Worm (Caenorhabditis elegans) whole organism, L4 larva: Measurements from ENCODE around the gene B0524.2.

Source experiments
- D1046.2 ChIP-seq: fragments of 200-800 bp; sonication (Bioruptor generic); IDR thresholded peaks from 2 replicates; pipeline ENCODE4 v1.3.6; 2022; ENCODE audit warnings: missing genetic modification characterization, missing compliant biosample characterization
- F26F4.8 ChIP-seq: fragments of 200-800 bp; sonication (Bioruptor generic); conservative IDR thresholded peaks from 2 replicates; pipeline ENCODE4 v1.3.6; 2022; ENCODE audit warnings: missing genetic modification characterization, missing compliant biosample characterization
- F37D6.2 ChIP-seq: sonication (generic microtip); optimal IDR thresholded peaks from 2 replicates; lab custom pipeline; 2016; ENCODE audit warnings: mild to moderate bottlenecking, missing genetic modification characterization, missing compliant biosample characterization
- T20F7.1 ChIP-seq: fragments of 200-800 bp; sonication (Bioruptor generic); optimal IDR thresholded peaks from 2 replicates; lab custom pipeline; 2018; ENCODE audit warnings: mild to moderate bottlenecking, missing genetic modification characterization, missing compliant biosample characterization
- T26A8.4 ChIP-seq: fragments of 200-800 bp; sonication (Bioruptor generic); IDR thresholded peaks from 2 replicates; pipeline ENCODE4 v1.3.6; 2022; ENCODE audit warnings: missing genetic modification characterization, missing compliant biosample characterization
- Y75B8A.6 ChIP-seq: fragments of 200-800 bp; sonication (Bioruptor generic); IDR thresholded peaks from 2 replicates; pipeline ENCODE4 v1.3.6; 2022; ENCODE audit warnings: missing genetic modification reagents, missing genetic modification characterization, missing compliant biosample characterization
- aly-2 ChIP-seq: sonication (generic microtip); optimal IDR thresholded peaks from 2 replicates; lab custom pipeline; 2018; ENCODE audit warnings: missing biosample characterization, missing genetic modification characterization
- attf-4 ChIP-seq: sonication (generic microtip); optimal IDR thresholded peaks from 3 replicates; lab custom pipeline; 2017; ENCODE audit warnings: missing biosample characterization, missing genetic modification characterization
- ceh-20 ChIP-seq: fragments of 200-800 bp; sonication (Bioruptor generic); IDR thresholded peaks from 2 replicates; pipeline ENCODE4 v1.3.6; 2022; ENCODE audit warnings: missing genetic modification reagents, missing genetic modification characterization, missing compliant biosample characterization
- ceh-28 ChIP-seq: fragments of 150-350 bp; optimal IDR thresholded peaks from 2 replicates; lab custom pipeline; 2014; ENCODE audit warnings: missing biosample characterization, missing genetic modification reagents, missing genetic modification characterization
- ceh-32 ChIP-seq: sonication (generic microtip); optimal IDR thresholded peaks from 2 replicates; lab custom pipeline; 2016; ENCODE audit warnings: mild to moderate bottlenecking, missing genetic modification characterization, missing compliant biosample characterization; ENCODE audit not compliant: poor library complexity
- ces-1 ChIP-seq: fragments of 150-350 bp; sonication (generic microtip); optimal IDR thresholded peaks from 4 replicates; lab custom pipeline; 2014; ENCODE audit warnings: missing biosample characterization, missing genetic modification reagents, missing genetic modification characterization
- cey-2 ChIP-seq: sonication (generic microtip); optimal IDR thresholded peaks from 3 replicates; lab custom pipeline; 2017; ENCODE audit warnings: missing genetic modification characterization, mild to moderate bottlenecking, missing compliant biosample characterization, antibody characterized with exemption, borderline replicate concordance; ENCODE audit not compliant: insufficient read depth
- ctbp-1 ChIP-seq: fragments of 200-800 bp; sonication (Bioruptor generic); IDR thresholded peaks from 2 replicates; pipeline ENCODE4 v1.3.6; 2022; ENCODE audit warnings: missing genetic modification reagents, missing genetic modification characterization, missing compliant biosample characterization
- dmd-6 ChIP-seq: fragments of 200-800 bp; sonication (Bioruptor generic); IDR thresholded peaks from 2 replicates; pipeline ENCODE4 v1.3.6; 2022; ENCODE audit warnings: missing genetic modification reagents, missing genetic modification characterization, missing compliant biosample characterization
- dpl-1 ChIP-seq: fragments of 150-350 bp; optimal IDR thresholded peaks from 2 replicates; lab custom pipeline; 2014; ENCODE audit warnings: missing biosample characterization, missing genetic modification reagents, missing genetic modification characterization
- egl-27 ChIP-seq: sonication (generic microtip); optimal IDR thresholded peaks from 3 replicates; lab custom pipeline; 2017; ENCODE audit warnings: missing biosample characterization, missing genetic modification reagents, missing genetic modification characterization
- hif-1 ChIP-seq, 2 experiments: sonication (generic microtip); optimal IDR thresholded peaks; 2 replicates each; lab custom pipeline; 2016 to 2017; ENCODE audit warnings: missing compliant biosample characterization in 2 of 2, missing genetic modification characterization in 2 of 2, missing genetic modification reagents in 2 of 2, missing genotype in 2 of 2, mild to moderate bottlenecking in 1 of 2
- hlh-30 ChIP-seq: sonication (generic microtip); optimal IDR thresholded peaks from 2 replicates; lab custom pipeline; 2017; ENCODE audit warnings: antibody characterized with exemption, mild to moderate bottlenecking, missing genetic modification characterization, missing compliant biosample characterization; ENCODE audit not compliant: insufficient read depth
- lin-13 ChIP-seq: fragments of 150-350 bp; optimal IDR thresholded peaks from 2 replicates; lab custom pipeline; 2014; ENCODE audit warnings: missing biosample characterization, missing genetic modification reagents, missing genetic modification characterization
- lin-39 ChIP-seq: fragments of 150-350 bp; optimal IDR thresholded peaks from 2 replicates; lab custom pipeline; 2014; ENCODE audit warnings: missing biosample characterization, missing genetic modification reagents, missing genetic modification characterization
- mdt-29 ChIP-seq: fragments of 200-800 bp; sonication (Bioruptor generic); IDR thresholded peaks from 2 replicates; pipeline ENCODE4 v1.3.6; 2022; ENCODE audit warnings: missing genetic modification reagents, missing genetic modification characterization, missing compliant biosample characterization
- mep-1 ChIP-seq: fragments of 150-350 bp; sonication (generic microtip); optimal IDR thresholded peaks from 3 replicates; lab custom pipeline; 2014; ENCODE audit warnings: missing biosample characterization, missing genetic modification characterization
- mxl-2 ChIP-seq: fragments of 200-800 bp; sonication (Bioruptor generic); conservative IDR thresholded peaks from 2 replicates; pipeline ENCODE4 v1.3.6; 2022; ENCODE audit warnings: missing genetic modification reagents, missing genetic modification characterization, missing compliant biosample characterization
- nhr-102 ChIP-seq: sonication (generic microtip); optimal IDR thresholded peaks from 2 replicates; lab custom pipeline; 2016; ENCODE audit warnings: mild to moderate bottlenecking, missing genetic modification characterization, moderate library complexity, missing compliant biosample characterization
- nhr-11 ChIP-seq: fragments of 150-350 bp; optimal IDR thresholded peaks from 2 replicates; lab custom pipeline; 2014; ENCODE audit warnings: missing biosample characterization, missing genetic modification characterization
- nhr-111 ChIP-seq: fragments of 200-800 bp; sonication (Bioruptor generic); optimal IDR thresholded peaks from 2 replicates; lab custom pipeline; 2018; ENCODE audit warnings: mild to moderate bottlenecking, missing genetic modification characterization, missing compliant biosample characterization
- nhr-237 ChIP-seq: sonication (generic microtip); optimal IDR thresholded peaks from 2 replicates; lab custom pipeline; 2017; ENCODE audit warnings: missing biosample characterization, missing genetic modification characterization
- nhr-76 ChIP-seq: fragments of 150-350 bp; optimal IDR thresholded peaks from 2 replicates; lab custom pipeline; 2014; ENCODE audit warnings: missing biosample characterization, missing genetic modification characterization
- pha-4 ChIP-seq, 2 experiments: fragments of 150-350 bp in 1 of 2; fragments of 200-800 bp in 1 of 2; sonication (Bioruptor generic) in 1 of 2; IDR thresholded peaks in 1 of 2; optimal IDR thresholded peaks in 1 of 2; 2 replicates each; pipeline versions ENCODE4 v1.3.6 to Lab custom; 2014 to 2022; ENCODE audit warnings: missing genetic modification characterization in 2 of 2, missing genetic modification reagents in 2 of 2, missing biosample characterization in 1 of 2, missing compliant biosample characterization in 1 of 2
- pqm-1 ChIP-seq: sonication (generic microtip); optimal IDR thresholded peaks from 2 replicates; lab custom pipeline; 2017; ENCODE audit warnings: missing biosample characterization, missing genetic modification characterization
- rbr-2 ChIP-seq: sonication (generic microtip); optimal IDR thresholded peaks from 2 replicates; lab custom pipeline; 2016; ENCODE audit warnings: missing genotype, missing genetic modification characterization, missing compliant biosample characterization
- saeg-2 ChIP-seq: fragments of 200-800 bp; sonication (Bioruptor generic); IDR thresholded peaks from 2 replicates; pipeline ENCODE4 v1.3.6; 2022; ENCODE audit warnings: missing genetic modification reagents, missing genetic modification characterization, missing compliant biosample characterization
- set-16 ChIP-seq: fragments of 200-800 bp; sonication (Bioruptor generic); IDR thresholded peaks from 2 replicates; pipeline ENCODE4 v1.3.6; 2022; ENCODE audit warnings: missing genetic modification reagents, missing genetic modification characterization, missing compliant biosample characterization
- skn-1 ChIP-seq: fragments of 150-350 bp; optimal IDR thresholded peaks from 2 replicates; lab custom pipeline; 2014; ENCODE audit warnings: missing biosample characterization, missing genetic modification characterization
- snpc-1.2 ChIP-seq: fragments of 200-800 bp; sonication (Bioruptor generic); IDR thresholded peaks from 2 replicates; pipeline ENCODE4 v1.3.6; 2022; ENCODE audit warnings: missing genetic modification reagents, missing genetic modification characterization, missing compliant biosample characterization
- spr-1 ChIP-seq: sonication (generic microtip); optimal IDR thresholded peaks from 2 replicates; lab custom pipeline; 2016; ENCODE audit warnings: mild to moderate bottlenecking, missing genetic modification characterization, missing compliant biosample characterization
- unc-62 ChIP-seq, 3 experiments: fragments of 150-350 bp in 1 of 3; sonication (generic microtip); optimal IDR thresholded peaks in 2 of 3; peaks in 1 of 3; 1 replicate in 1 of 3; 2 replicates in 2 of 3; lab custom pipeline; 2014 to 2017; ENCODE audit warnings: missing biosample characterization in 3 of 3, missing genetic modification characterization in 3 of 3, missing genetic modification reagents in 3 of 3, missing genotype in 1 of 3
- vab-7 ChIP-seq: fragments of 200-800 bp; sonication (Bioruptor generic); IDR thresholded peaks from 2 replicates; pipeline ENCODE4 v1.3.6; 2022; ENCODE audit warnings: missing genetic modification reagents, missing genetic modification characterization, missing compliant biosample characterization
- zfp-3 ChIP-seq: fragments of 200-800 bp; sonication (Bioruptor generic); conservative IDR thresholded peaks from 2 replicates; pipeline ENCODE4 v1.3.6; 2022; ENCODE audit warnings: missing genetic modification reagents, missing genetic modification characterization, missing compliant biosample characterization
- ztf-7 ChIP-seq: fragments of 150-350 bp; optimal IDR thresholded peaks from 2 replicates; lab custom pipeline; 2014; ENCODE audit warnings: missing biosample characterization, missing genetic modification characterization

B0524.2 gene

DNA sequence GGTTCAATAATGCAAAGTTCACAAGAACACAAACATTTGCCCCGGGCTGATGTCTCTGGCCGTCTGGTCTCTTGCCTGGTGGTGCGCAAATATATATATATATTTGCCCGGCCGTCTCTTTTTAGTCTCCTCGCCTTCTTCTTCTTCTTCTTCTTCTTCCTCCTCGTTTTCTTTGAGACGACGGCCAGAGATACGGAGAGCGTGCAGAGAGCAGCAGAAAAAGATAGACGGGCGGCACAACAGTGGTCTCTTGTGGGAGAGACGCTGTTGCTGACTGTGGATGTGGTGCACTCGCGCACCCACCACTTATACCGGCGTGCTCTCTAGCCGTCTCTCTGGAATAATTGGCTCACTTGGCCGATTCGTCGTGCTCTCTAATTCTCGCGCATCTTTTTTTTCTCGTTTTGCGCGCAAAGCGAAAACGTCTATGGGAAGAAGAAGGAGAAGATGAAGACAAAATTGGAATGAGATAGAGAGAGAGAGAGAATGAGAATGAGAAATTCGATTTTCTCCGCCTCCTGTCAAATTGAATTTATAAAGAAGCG lies 27.4 kb downstream of the B0524.2 start (continued):
- TF ChIP-seq lin-13 (GFP tag; lab: Kevin White, UChicago) (peak; percentile 93), dmd-6 (peak; percentile 100), ztf-7 (tag; lab: Kevin White, UChicago) (peak; percentile 20), vab-7 (0 out of 2 replicates have a peak, but pooled peaks have one; percentile 21)

DNA sequence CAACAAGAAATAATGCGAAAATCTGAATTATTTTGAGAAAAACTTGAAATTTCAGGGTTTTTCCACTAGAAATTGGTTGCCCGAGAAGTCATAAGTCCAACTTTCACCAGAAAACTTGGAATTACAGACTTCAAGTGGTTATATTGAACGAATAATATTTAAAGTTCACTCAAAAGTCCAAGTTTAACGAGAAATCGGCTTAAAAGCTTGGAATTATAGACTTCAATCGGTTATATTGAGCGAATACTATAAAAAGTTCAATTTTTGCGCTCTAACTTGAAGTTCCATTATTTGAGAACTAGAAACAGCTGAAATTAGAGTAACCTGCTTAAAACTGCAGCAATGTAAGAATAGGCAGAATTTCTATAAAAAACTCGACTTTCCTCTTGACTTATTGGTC lies 28.2 kb downstream of the B0524.2 start:
- TF ChIP-seq unc-62 (GFP tag; optimal IDR thresholded peaks at IDR 0.05 in 1 of 2; lab: Kevin White, UChicago) (peak in 1 of 2 experiments; percentile 93), unc-62 (tag; optimal IDR thresholded peaks at IDR 0.05; lab: Kevin White, UChicago) (no peak), T26A8.4 (GFP tag; lab: Robert Waterston, UW) (no peak)

DNA sequence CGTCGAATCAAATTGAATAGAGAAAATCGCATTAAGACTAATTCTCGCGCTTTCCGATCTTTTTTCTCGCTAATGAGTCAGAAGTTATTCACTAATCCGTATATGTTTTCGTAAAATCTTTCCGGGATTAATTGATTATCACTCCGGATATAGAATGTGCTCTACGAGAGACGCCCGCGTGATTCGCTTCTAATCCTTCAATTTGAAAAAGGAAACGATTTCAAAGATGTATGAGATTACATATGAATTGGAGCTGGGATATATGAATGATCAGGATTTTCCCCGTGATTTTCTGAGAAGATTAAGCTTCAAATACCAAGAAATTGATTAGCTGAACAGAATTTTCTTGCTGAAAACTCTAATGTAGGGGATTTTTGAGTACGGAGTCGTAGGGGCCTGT lies 28.7 kb downstream of the B0524.2 start:
- peak; percentile 1 for TF ChIP-seq nhr-11 (tag; lab: Kevin White, UChicago)
- no peak for TF ChIP-seq hlh-30

DNA sequence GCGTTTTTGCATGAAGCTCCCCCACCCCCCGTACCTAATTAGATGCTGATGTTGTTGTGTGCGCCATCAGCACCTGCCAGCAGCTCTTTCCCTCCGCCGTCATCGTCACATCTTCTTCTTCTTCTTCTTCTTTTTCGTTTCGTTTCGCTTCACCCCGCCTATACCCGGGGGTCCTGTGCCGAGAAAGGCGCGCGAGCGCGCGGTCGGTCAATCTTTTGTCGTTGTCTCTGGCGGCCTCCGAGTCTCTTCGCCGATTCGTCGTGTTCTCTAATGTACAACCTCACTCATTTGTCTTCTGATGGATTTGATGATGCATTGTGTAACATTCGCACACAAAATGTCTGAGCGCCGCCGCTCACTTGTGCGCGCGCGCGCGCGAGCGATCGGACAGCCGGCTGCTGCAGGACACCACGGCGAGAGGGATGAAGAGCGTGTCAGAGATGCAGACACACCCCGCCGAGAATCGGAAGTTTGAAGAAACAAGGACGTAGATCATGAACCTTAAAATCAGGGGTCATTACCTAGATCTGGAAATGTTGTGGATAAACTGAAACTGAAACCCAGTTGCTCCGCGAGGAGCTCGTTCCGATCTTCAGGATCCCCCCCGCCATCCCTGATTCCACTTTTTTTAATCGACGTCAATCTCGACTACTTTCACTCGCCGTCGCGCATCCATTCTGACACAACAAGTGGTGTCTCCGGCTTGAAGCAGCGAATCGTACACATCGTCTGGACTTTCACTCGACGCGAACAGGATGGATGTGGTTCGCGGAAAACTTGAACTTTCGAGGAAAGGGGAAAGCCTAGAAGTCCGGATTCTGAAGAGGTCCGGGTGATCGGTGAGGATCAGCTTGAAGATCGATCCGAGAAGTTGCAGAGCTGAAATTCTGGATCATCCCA lies 29.8 kb downstream of the B0524.2 start:
- TF ChIP-seq ces-1 (GFP tag; lab: Kevin White, UChicago) (no peak), rbr-2 (tag; lab: Kevin White, UChicago) (peak; percentile 88), aly-2 (tag; lab: Kevin White, UChicago) (no peak), dpl-1 (peak; percentile 56), saeg-2 (peak; percentile 89), cey-2 (tag; lab: Kevin White, UChicago) (no peak), set-16 (GFP tag; lab: Robert Waterston, UW) (peak; percentile 100), D1046.2 (GFP tag; lab: Robert Waterston, UW) (no peak), T20F7.1 (GFP tag; lab: Kevin White, UChicago) (peak; percentile 68), mxl-2 (GFP tag; lab: Robert Waterston, UW) (0 out of 2 replicates have a peak, but pooled peaks have one; percentile 57), F37D6.2 (peak; percentile 85), ztf-7 (tag; lab: Kevin White, UChicago) (no peak), pha-4 (GFP tag; IDR thresholded peaks at IDR 0.05; lab: Robert Waterston, UW) (peak; percentile 93), pha-4 (tag; optimal IDR thresholded peaks at IDR 0.05; lab: Kevin White, UChicago) (no peak), ctbp-1 (GFP tag; lab: Robert Waterston, UW) (peak; percentile 94), nhr-111 (GFP tag; lab: Kevin White, UChicago) (no peak), nhr-76 (tag; lab: Kevin White, UChicago) (no peak), mep-1 (peak; percentile 86), spr-1 (tag; lab: Kevin White, UChicago) (peak; percentile 28), hif-1 (tag; optimal IDR thresholded peaks at IDR 0.05; lab: Kevin White, UChicago) (peak in 1 of 2 experiments; percentile 52), T26A8.4 (GFP tag; lab: Robert Waterston, UW) (peak; percentile 61; the same call in 1 of the 2 replicates), nhr-237 (tag; lab: Kevin White, UChicago) (peak; percentile 42), lin-39 (tag; lab: Kevin White, UChicago) (no peak), nhr-102 (tag; lab: Kevin White, UChicago) (peak; percentile 48), ceh-32 (tag; lab: Kevin White, UChicago) (peak; percentile 52), pqm-1 (tag; lab: Kevin White, UChicago) (no peak), mdt-29 (GFP tag; lab: Robert Waterston, UW) (no peak), nhr-11 (tag; lab: Kevin White, UChicago) (peak; percentile 71), F26F4.8 (GFP tag; lab: Robert Waterston, UW) (no peak), egl-27 (tag; lab: Kevin White, UChicago) (no peak), snpc-1.2 (GFP tag; lab: Robert Waterston, UW) (no peak), zfp-3 (GFP tag; lab: Robert Waterston, UW) (no peak), dmd-6 (peak; percentile 98), ceh-28 (tag; lab: Kevin White, UChicago) (peak; percentile 6), skn-1 (tag; lab: Kevin White, UChicago) (no peak), ceh-20 (GFP tag; lab: Robert Waterston, UW) (peak; percentile 98), attf-4 (no peak), Y75B8A.6 (no peak)
